Worm (Caenorhabditis elegans) whole organism, L4 larva: ENCODE data around the gene C06C3.7.
A peak's percentile ranks its signal among the peaks of the same experiment; 100 is the strongest.

Experiments
- F10B5.3 ChIP-seq: sonication (generic microtip); optimal IDR thresholded peaks from 2 replicates; lab custom pipeline; 2016; ENCODE audit warnings: mild to moderate bottlenecking, missing genetic modification characterization, missing compliant biosample characterization
- F26F4.8 ChIP-seq: fragments of 200-800 bp; sonication (Bioruptor generic); conservative IDR thresholded peaks from 2 replicates; pipeline ENCODE4 v1.3.6; 2022; ENCODE audit warnings: missing genetic modification characterization, missing compliant biosample characterization
- T20F7.1 ChIP-seq: fragments of 200-800 bp; sonication (Bioruptor generic); optimal IDR thresholded peaks from 2 replicates; lab custom pipeline; 2018; ENCODE audit warnings: mild to moderate bottlenecking, missing genetic modification characterization, missing compliant biosample characterization
- T26A8.4 ChIP-seq: fragments of 200-800 bp; sonication (Bioruptor generic); IDR thresholded peaks from 2 replicates; pipeline ENCODE4 v1.3.6; 2022; ENCODE audit warnings: missing genetic modification characterization, missing compliant biosample characterization
- Y48G9A.11 ChIP-seq: fragments of 200-800 bp; sonication (Bioruptor generic); IDR thresholded peaks from 2 replicates; pipeline ENCODE4 v1.3.6; 2022; ENCODE audit warnings: missing genetic modification reagents, missing genetic modification characterization, missing compliant biosample characterization
- ZK337.2 ChIP-seq: fragments of 200-800 bp; sonication (Bioruptor generic); IDR thresholded peaks from 2 replicates; pipeline ENCODE4 v1.3.6; 2022; ENCODE audit warnings: missing genetic modification reagents, missing genetic modification characterization, missing compliant biosample characterization
- aha-1 ChIP-seq: fragments of 150-350 bp; peaks from one replicate; lab custom pipeline; 2014; ENCODE audit warnings: missing biosample characterization, missing genetic modification characterization
- aly-2 ChIP-seq: sonication (generic microtip); optimal IDR thresholded peaks from 2 replicates; lab custom pipeline; 2018; ENCODE audit warnings: missing biosample characterization, missing genetic modification characterization
- arid-1 ChIP-seq: fragments of 200-800 bp; sonication (Bioruptor generic); conservative IDR thresholded peaks from 2 replicates; pipeline ENCODE4 v1.3.6; 2022; ENCODE audit warnings: missing genetic modification reagents, missing genetic modification characterization, missing compliant biosample characterization
- ceh-62 ChIP-seq: sonication (generic microtip); optimal IDR thresholded peaks from 2 replicates; lab custom pipeline; 2017; ENCODE audit warnings: missing biosample characterization, missing genetic modification characterization
- ces-1 ChIP-seq: fragments of 150-350 bp; sonication (generic microtip); optimal IDR thresholded peaks from 4 replicates; lab custom pipeline; 2014; ENCODE audit warnings: missing biosample characterization, missing genetic modification reagents, missing genetic modification characterization
- cey-2 ChIP-seq: sonication (generic microtip); optimal IDR thresholded peaks from 3 replicates; lab custom pipeline; 2017; ENCODE audit warnings: missing genetic modification characterization, mild to moderate bottlenecking, missing compliant biosample characterization, antibody characterized with exemption, borderline replicate concordance; ENCODE audit not compliant: insufficient read depth
- ctbp-1 ChIP-seq: fragments of 200-800 bp; sonication (Bioruptor generic); IDR thresholded peaks from 2 replicates; pipeline ENCODE4 v1.3.6; 2022; ENCODE audit warnings: missing genetic modification reagents, missing genetic modification characterization, missing compliant biosample characterization
- daf-16 ChIP-seq, 3 experiments: sonication (generic microtip); optimal IDR thresholded peaks; 2 replicates each; lab custom pipeline; 2016 to 2017; ENCODE audit warnings: missing genetic modification characterization in 3 of 3, missing genetic modification reagents in 3 of 3, mild to moderate bottlenecking in 2 of 3, missing compliant biosample characterization in 2 of 3, missing biosample characterization in 1 of 3, moderate library complexity in 1 of 3
- daf-8 ChIP-seq: fragments of 200-800 bp; sonication (Bioruptor generic); IDR thresholded peaks from 2 replicates; pipeline ENCODE4 v1.3.6; 2022; ENCODE audit warnings: missing genetic modification characterization, missing compliant biosample characterization
- dmd-6 ChIP-seq: fragments of 200-800 bp; sonication (Bioruptor generic); IDR thresholded peaks from 2 replicates; pipeline ENCODE4 v1.3.6; 2022; ENCODE audit warnings: missing genetic modification reagents, missing genetic modification characterization, missing compliant biosample characterization
- dmd-8 ChIP-seq: fragments of 200-800 bp; sonication (Bioruptor generic); IDR thresholded peaks from 2 replicates; pipeline ENCODE4 v1.3.6; 2022; ENCODE audit warnings: missing genetic modification characterization, missing compliant biosample characterization
- dpl-1 ChIP-seq: fragments of 150-350 bp; optimal IDR thresholded peaks from 2 replicates; lab custom pipeline; 2014; ENCODE audit warnings: missing biosample characterization, missing genetic modification reagents, missing genetic modification characterization
- egl-27 ChIP-seq: sonication (generic microtip); optimal IDR thresholded peaks from 3 replicates; lab custom pipeline; 2017; ENCODE audit warnings: missing biosample characterization, missing genetic modification reagents, missing genetic modification characterization
- egl-43 ChIP-seq: fragments of 200-800 bp; sonication (Bioruptor generic); IDR thresholded peaks from 2 replicates; pipeline ENCODE4 v1.3.6; 2022; ENCODE audit warnings: missing genetic modification reagents, missing genetic modification characterization, missing compliant biosample characterization
- fkh-10 ChIP-seq: fragments of 150-350 bp; optimal IDR thresholded peaks from 2 replicates; lab custom pipeline; 2014; ENCODE audit warnings: missing biosample characterization, missing genetic modification reagents, missing genetic modification characterization
- hif-1 ChIP-seq, 2 experiments: sonication (generic microtip); optimal IDR thresholded peaks; 2 replicates each; lab custom pipeline; 2016 to 2017; ENCODE audit warnings: missing compliant biosample characterization in 2 of 2, missing genetic modification characterization in 2 of 2, missing genetic modification reagents in 2 of 2, missing genotype in 2 of 2, mild to moderate bottlenecking in 1 of 2
- hlh-11 ChIP-seq: fragments of 200-800 bp; sonication (Bioruptor generic); optimal IDR thresholded peaks from 2 replicates; lab custom pipeline; 2018; ENCODE audit warnings: mild to moderate bottlenecking, missing genetic modification characterization, missing compliant biosample characterization
- hlh-30 ChIP-seq: sonication (generic microtip); optimal IDR thresholded peaks from 2 replicates; lab custom pipeline; 2017; ENCODE audit warnings: antibody characterized with exemption, mild to moderate bottlenecking, missing genetic modification characterization, missing compliant biosample characterization; ENCODE audit not compliant: insufficient read depth
- hmg-1.1 ChIP-seq: fragments of 200-800 bp; sonication (Bioruptor generic); IDR thresholded peaks from 2 replicates; pipeline ENCODE4 v1.3.6; 2022; ENCODE audit warnings: missing genetic modification reagents, missing genetic modification characterization, missing compliant biosample characterization
- lim-7 ChIP-seq: fragments of 200-800 bp; sonication (Bioruptor generic); IDR thresholded peaks from 2 replicates; pipeline ENCODE4 v1.3.6; 2022; ENCODE audit warnings: missing genetic modification characterization, missing compliant biosample characterization
- lir-3 ChIP-seq: sonication (generic microtip); optimal IDR thresholded peaks from 2 replicates; lab custom pipeline; 2016; ENCODE audit warnings: mild to moderate bottlenecking, missing genetic modification characterization, missing compliant biosample characterization
- mdl-1 ChIP-seq, 2 experiments: fragments of 150-350 bp in 1 of 2; sonication (generic microtip) in 1 of 2; optimal IDR thresholded peaks; 2 replicates each; lab custom pipeline; 2014 to 2017; ENCODE audit warnings: missing biosample characterization in 2 of 2, missing genetic modification characterization in 2 of 2
- mep-1 ChIP-seq: fragments of 150-350 bp; sonication (generic microtip); optimal IDR thresholded peaks from 3 replicates; lab custom pipeline; 2014; ENCODE audit warnings: missing biosample characterization, missing genetic modification characterization
- mes-2 ChIP-seq: sonication (generic microtip); optimal IDR thresholded peaks from 2 replicates; lab custom pipeline; 2016; ENCODE audit warnings: missing genotype, mild to moderate bottlenecking, missing genetic modification characterization, missing compliant biosample characterization; ENCODE audit not compliant: poor library complexity, severe bottlenecking
- mxl-3 ChIP-seq: fragments of 200-800 bp; sonication (Bioruptor generic); optimal IDR thresholded peaks from 2 replicates; lab custom pipeline; 2018; ENCODE audit warnings: mild to moderate bottlenecking, missing genetic modification characterization, missing compliant biosample characterization
- nhr-11 ChIP-seq: fragments of 150-350 bp; optimal IDR thresholded peaks from 2 replicates; lab custom pipeline; 2014; ENCODE audit warnings: missing biosample characterization, missing genetic modification characterization
- nhr-237 ChIP-seq: sonication (generic microtip); optimal IDR thresholded peaks from 2 replicates; lab custom pipeline; 2017; ENCODE audit warnings: missing biosample characterization, missing genetic modification characterization
- nhr-25 ChIP-seq: sonication (generic microtip); optimal IDR thresholded peaks from 2 replicates; lab custom pipeline; 2017; ENCODE audit warnings: missing genetic modification characterization, mild to moderate bottlenecking, missing compliant biosample characterization, antibody characterized with exemption, moderate library complexity, borderline replicate concordance; ENCODE audit not compliant: insufficient read depth
- nhr-41 ChIP-seq: fragments of 200-800 bp; sonication (Bioruptor generic); IDR thresholded peaks from 2 replicates; pipeline ENCODE4 v1.3.6; 2022; ENCODE audit warnings: missing genetic modification reagents, missing genetic modification characterization, missing compliant biosample characterization
- nhr-48 ChIP-seq: sonication (generic microtip); optimal IDR thresholded peaks from 2 replicates; lab custom pipeline; 2016; ENCODE audit warnings: mild to moderate bottlenecking, missing genetic modification characterization, missing compliant biosample characterization
- nhr-77 ChIP-seq: fragments of 150-350 bp; optimal IDR thresholded peaks from 2 replicates; lab custom pipeline; 2014; ENCODE audit warnings: missing biosample characterization, missing genetic modification characterization
- php-3 ChIP-seq: fragments of 200-800 bp; sonication (Bioruptor generic); IDR thresholded peaks from 2 replicates; pipeline ENCODE4 v1.3.6; 2022; ENCODE audit warnings: missing genetic modification reagents, missing genetic modification characterization, missing compliant biosample characterization
- saeg-2 ChIP-seq: fragments of 200-800 bp; sonication (Bioruptor generic); IDR thresholded peaks from 2 replicates; pipeline ENCODE4 v1.3.6; 2022; ENCODE audit warnings: missing genetic modification reagents, missing genetic modification characterization, missing compliant biosample characterization
- snpc-1.2 ChIP-seq: fragments of 200-800 bp; sonication (Bioruptor generic); IDR thresholded peaks from 2 replicates; pipeline ENCODE4 v1.3.6; 2022; ENCODE audit warnings: missing genetic modification reagents, missing genetic modification characterization, missing compliant biosample characterization
- snpc-4 ChIP-seq: fragments of 150-350 bp; optimal IDR thresholded peaks from 2 replicates; lab custom pipeline; 2014; ENCODE audit warnings: missing biosample characterization, missing genetic modification characterization
- spr-3 ChIP-seq: fragments of 200-800 bp; sonication (Bioruptor generic); optimal IDR thresholded peaks from 2 replicates; lab custom pipeline; 2018; ENCODE audit warnings: mild to moderate bottlenecking, missing genetic modification characterization, missing compliant biosample characterization
- tra-1 ChIP-seq: fragments of 200-800 bp; sonication (Bioruptor generic); IDR thresholded peaks from 2 replicates; pipeline ENCODE4 v1.3.6; 2022; ENCODE audit warnings: missing genetic modification reagents, missing genetic modification characterization, missing compliant biosample characterization
- unc-39 ChIP-seq: sonication (generic microtip); optimal IDR thresholded peaks from 2 replicates; lab custom pipeline; 2017; ENCODE audit warnings: missing biosample characterization, missing genetic modification characterization
- unc-62 ChIP-seq, 3 experiments: fragments of 150-350 bp in 1 of 3; sonication (generic microtip); optimal IDR thresholded peaks in 2 of 3; peaks in 1 of 3; 1 replicate in 1 of 3; 2 replicates in 2 of 3; lab custom pipeline; 2014 to 2017; ENCODE audit warnings: missing biosample characterization in 3 of 3, missing genetic modification characterization in 3 of 3, missing genetic modification reagents in 3 of 3, missing genotype in 1 of 3
- zip-11 ChIP-seq: fragments of 200-800 bp; sonication (Bioruptor generic); IDR thresholded peaks from 2 replicates; pipeline ENCODE4 v1.3.6; 2022; ENCODE audit warnings: missing genetic modification characterization, missing compliant biosample characterization
- ztf-11 ChIP-seq: fragments of 150-350 bp; optimal IDR thresholded peaks from 2 replicates; lab custom pipeline; 2014; ENCODE audit warnings: missing biosample characterization, missing genetic modification characterization
- ztf-7 ChIP-seq: fragments of 150-350 bp; optimal IDR thresholded peaks from 2 replicates; lab custom pipeline; 2014; ENCODE audit warnings: missing biosample characterization, missing genetic modification characterization

Gene C06C3.7

DNA sequence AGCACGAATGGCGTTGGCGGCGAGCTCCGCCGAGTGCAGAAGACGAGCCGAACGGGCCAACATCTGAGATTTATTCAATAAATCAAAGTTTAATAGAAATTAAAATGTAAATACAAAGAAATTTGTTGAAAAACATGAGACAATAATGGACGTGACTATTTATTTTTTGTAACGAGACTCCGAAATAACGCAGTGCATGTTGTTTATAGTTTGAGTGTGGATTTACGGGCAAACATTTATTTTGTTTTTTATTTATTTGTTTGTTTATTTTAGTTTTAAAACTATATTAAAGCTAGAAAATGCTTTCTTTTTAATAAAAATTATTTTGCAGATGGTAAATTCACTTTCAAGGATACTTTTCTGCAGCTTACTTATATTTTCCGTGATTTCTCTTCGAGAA is 32.7 kb upstream of the C06C3.7 start, which contains the start of the genes sdhb-1 and cup-15 (continued):
- TF ChIP-seq nhr-77 (tag; lab: Kevin White, UChicago) (peak; percentile 3), mxl-3 (no peak), ctbp-1 (GFP tag; lab: Robert Waterston, UW) (no peak), mep-1 (tag; lab: Kevin White, UChicago) (no peak), saeg-2 (GFP tag; lab: Robert Waterston, UW) (no peak), nhr-48 (no peak), F26F4.8 (GFP tag; lab: Robert Waterston, UW) (no peak), nhr-11 (no peak), hif-1 (tag; optimal IDR thresholded peaks at IDR 0.05; lab: Kevin White, UChicago) (peak in 1 of 2 experiments; percentile 88), T20F7.1 (GFP tag; lab: Kevin White, UChicago) (peak; percentile 91), zip-11 (GFP tag; lab: Robert Waterston, UW) (no peak), ztf-11 (tag; lab: Kevin White, UChicago) (no peak), lir-3 (tag; lab: Kevin White, UChicago) (no peak), ces-1 (no peak), Y48G9A.11 (GFP tag; lab: Robert Waterston, UW) (peak; percentile 73), mdl-1 (tag; optimal IDR thresholded peaks at IDR 0.05; lab: Kevin White, UChicago) (no peak)

DNA sequence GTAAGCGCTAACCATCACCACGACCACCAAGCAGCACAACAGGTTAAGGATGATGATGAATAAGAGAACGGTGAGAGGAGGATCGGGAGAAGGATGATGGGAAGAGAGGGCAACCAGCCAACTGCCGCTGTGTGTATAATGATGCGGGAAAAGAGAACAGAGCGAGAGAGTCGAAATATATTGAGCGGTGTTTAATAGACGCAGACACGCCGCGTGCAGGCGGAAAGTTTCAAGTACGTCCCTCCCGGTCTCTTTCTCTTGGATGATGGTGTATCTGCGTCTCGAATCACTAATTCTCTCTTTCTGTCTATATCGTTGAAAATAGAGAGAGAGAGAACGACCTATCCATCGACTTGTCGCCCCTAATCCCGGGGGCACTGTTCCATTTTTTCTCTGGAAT is 28.6 kb upstream of the C06C3.7 start:
- TF ChIP-seq mxl-3 (peak; percentile 90), hmg-1.1 (peak; percentile 78), hlh-30 (tag; lab: Kevin White, UChicago) (peak; percentile 57), cey-2 (tag; lab: Kevin White, UChicago) (no peak), nhr-25 (peak; percentile 21), hlh-11 (tag; lab: Kevin White, UChicago) (peak; percentile 76), daf-16 (GFP tag; optimal IDR thresholded peaks at IDR 0.05; lab: Kevin White, UChicago) (no peak), daf-16 (tag; optimal IDR thresholded peaks at IDR 0.05; lab: Kevin White, UChicago) (no peak), tra-1 (GFP tag; lab: Robert Waterston, UW) (no peak), F10B5.3 (tag; lab: Kevin White, UChicago) (no peak), unc-62 (GFP tag; optimal IDR thresholded peaks at IDR 0.05 in 1 of 2; lab: Kevin White, UChicago) (peak in 1 of 2 experiments; percentile 43), unc-62 (tag; optimal IDR thresholded peaks at IDR 0.05; lab: Kevin White, UChicago) (no peak), mes-2 (tag; lab: Kevin White, UChicago) (peak; percentile 19), snpc-1.2 (GFP tag; lab: Robert Waterston, UW) (no peak), php-3 (GFP tag; lab: Robert Waterston, UW) (no peak), ztf-7 (tag; lab: Kevin White, UChicago) (peak; percentile 1), nhr-237 (tag; lab: Kevin White, UChicago) (no peak), nhr-11 (peak; percentile 7), lim-7 (GFP tag; lab: Robert Waterston, UW) (no peak), dpl-1 (peak; percentile 19), aha-1 (no peak), fkh-10 (GFP tag; lab: Kevin White, UChicago) (no peak), aly-2 (tag; lab: Kevin White, UChicago) (no peak), mdl-1 (tag; optimal IDR thresholded peaks at IDR 0.05; lab: Kevin White, UChicago) (peak in 1 of 2 experiments; percentile 72), spr-3 (GFP tag; lab: Kevin White, UChicago) (no peak), unc-39 (tag; lab: Kevin White, UChicago) (no peak), T26A8.4 (0 out of 2 replicates have a peak, but pooled peaks have one; percentile 30), dmd-8 (GFP tag; lab: Robert Waterston, UW) (no peak), ceh-62 (tag; lab: Kevin White, UChicago) (no peak), ZK337.2 (no peak), arid-1 (GFP tag; lab: Robert Waterston, UW) (no peak), mep-1 (tag; lab: Kevin White, UChicago) (peak; percentile 67), dmd-6 (GFP tag; lab: Robert Waterston, UW) (peak; percentile 28; the same call in 1 of the 2 replicates), T20F7.1 (GFP tag; lab: Kevin White, UChicago) (no peak), egl-27 (no peak), snpc-4 (tag; lab: Kevin White, UChicago) (no peak), egl-43 (GFP tag; lab: Robert Waterston, UW) (peak; percentile 53; the same call in 1 of the 2 replicates), daf-8 (no peak), nhr-41 (GFP tag; lab: Robert Waterston, UW) (no peak)
